Fruit fly (Drosophila melanogaster) whole organism, embryonic: Measurements from ENCODE around the gene gro.

Source experiments
- Atf3 ChIP-seq: fragments of 200-800 bp; sonication (Bioruptor generic); optimal IDR thresholded peaks from 3 replicates; lab custom pipeline; 2016; ENCODE audit warnings: missing biosample characterization, missing genetic modification characterization
- B-H1 ChIP-seq: fragments of 200-800 bp; sonication (Bioruptor generic); IDR thresholded peaks from 3 replicates; pipeline ENCODE4 v1.3.6; 2022; ENCODE audit warnings: missing biosample characterization, missing genetic modification characterization
- BEAF-32 ChIP-seq: fragments of 200-800 bp; sonication (Bioruptor generic); optimal IDR thresholded peaks from 3 replicates; lab custom pipeline; 2017; ENCODE audit warnings: missing biosample characterization, missing genetic modification characterization, mild to moderate bottlenecking, moderate library complexity, missing genetic modification reagents
- CG10267 ChIP-seq: fragments of 200-800 bp; sonication (Bioruptor generic); optimal IDR thresholded peaks from 2 replicates; lab custom pipeline; 2018; ENCODE audit warnings: missing biosample characterization, mild to moderate bottlenecking, missing genetic modification characterization, moderate library complexity
- CG10565 ChIP-seq: fragments of 200-800 bp; sonication (Bioruptor generic); optimal IDR thresholded peaks from 3 replicates; lab custom pipeline; 2016; ENCODE audit warnings: missing biosample characterization, mild to moderate bottlenecking, missing genetic modification characterization
- CG11723 ChIP-seq: fragments of 200-800 bp; sonication (Bioruptor generic); optimal IDR thresholded peaks from 2 replicates; lab custom pipeline; 2017; ENCODE audit warnings: missing biosample characterization, mild to moderate bottlenecking, missing genetic modification characterization
- CG12744 ChIP-seq: fragments of 200-800 bp; sonication (Bioruptor generic); optimal IDR thresholded peaks from 2 replicates; lab custom pipeline; 2016; ENCODE audit warnings: missing biosample characterization, missing genetic modification characterization
- CG13123 ChIP-seq: fragments of 200-800 bp; sonication (Bioruptor generic); optimal IDR thresholded peaks from 2 replicates; lab custom pipeline; 2016; ENCODE audit warnings: missing biosample characterization, missing genetic modification characterization
- CG13894 ChIP-seq: fragments of 200-800 bp; sonication (Bioruptor generic); optimal IDR thresholded peaks from 3 replicates; lab custom pipeline; 2018; ENCODE audit warnings: missing biosample characterization, mild to moderate bottlenecking, missing genetic modification characterization, moderate library complexity
- CG14965 ChIP-seq: fragments of 200-800 bp; sonication (Bioruptor generic); optimal IDR thresholded peaks from 2 replicates; lab custom pipeline; 2016; ENCODE audit warnings: missing biosample characterization, missing genetic modification characterization, borderline replicate concordance
- CG15479 ChIP-seq: fragments of 200-800 bp; sonication (Bioruptor generic); optimal IDR thresholded peaks from 3 replicates; lab custom pipeline; 2019; ENCODE audit warnings: missing biosample characterization, mild to moderate bottlenecking, missing genetic modification characterization, moderate library complexity
- CG1603 ChIP-seq: fragments of 200-800 bp; sonication (Bioruptor generic); optimal IDR thresholded peaks from 2 replicates; lab custom pipeline; 2019; ENCODE audit warnings: missing biosample characterization, mild to moderate bottlenecking, missing genetic modification characterization, moderate library complexity
- CG18011 ChIP-seq: fragments of 200-800 bp; sonication (Bioruptor generic); optimal IDR thresholded peaks from 2 replicates; lab custom pipeline; 2017; ENCODE audit warnings: missing biosample characterization, missing genetic modification characterization, mild to moderate bottlenecking, moderate library complexity, missing genotype
- CG18764 ChIP-seq: fragments of 200-800 bp; sonication (Bioruptor generic); optimal IDR thresholded peaks from 3 replicates; lab custom pipeline; 2016; ENCODE audit warnings: missing biosample characterization, missing genetic modification characterization
- CG2129 ChIP-seq: fragments of 200-800 bp; sonication (Bioruptor generic); IDR thresholded peaks from 2 replicates; pipeline ENCODE4 v1.3.6; 2022; ENCODE audit warnings: missing biosample characterization, missing genetic modification characterization; ENCODE audit not compliant: partially characterized antibody
- CG31441 ChIP-seq: fragments of 200-800 bp; sonication (Bioruptor generic); IDR thresholded peaks from 2 replicates; pipeline ENCODE4 v1.3.6; 2022; ENCODE audit warnings: missing biosample characterization, missing genetic modification characterization
- CG4617 ChIP-seq: fragments of 200-800 bp; sonication (Bioruptor generic); optimal IDR thresholded peaks from 3 replicates; lab custom pipeline; 2016; ENCODE audit warnings: missing biosample characterization, missing genetic modification characterization, borderline replicate concordance
- CG5180 ChIP-seq: fragments of 200-800 bp; sonication (Bioruptor generic); optimal IDR thresholded peaks from 3 replicates; lab custom pipeline; 2017; ENCODE audit warnings: missing biosample characterization, missing genetic modification characterization, mild to moderate bottlenecking, moderate library complexity, missing genetic modification reagents
- CG6254 ChIP-seq: fragments of 200-800 bp; sonication (Bioruptor generic); optimal IDR thresholded peaks from 3 replicates; lab custom pipeline; 2017; ENCODE audit warnings: mild to moderate bottlenecking, missing biosample characterization, missing genetic modification reagents, missing genetic modification characterization
- CG9727 ChIP-seq: fragments of 200-800 bp; sonication (Bioruptor generic); optimal IDR thresholded peaks from 3 replicates; lab custom pipeline; 2017; ENCODE audit warnings: missing biosample characterization, mild to moderate bottlenecking, missing genetic modification characterization
- Dbx ChIP-seq: fragments of 200-800 bp; sonication (Bioruptor generic); IDR thresholded peaks from 3 replicates; pipeline ENCODE4 v1.3.6; 2022; ENCODE audit warnings: missing biosample characterization, missing genetic modification characterization
- Dek ChIP-seq: fragments of 200-800 bp; sonication (Bioruptor generic); optimal IDR thresholded peaks from 3 replicates; lab custom pipeline; 2019; ENCODE audit warnings: missing biosample characterization, mild to moderate bottlenecking, missing genetic modification characterization, moderate library complexity
- Dip2 ChIP-seq: fragments of 200-800 bp; sonication (Bioruptor generic); IDR thresholded peaks from 2 replicates; pipeline ENCODE4 v1.3.6; 2022; ENCODE audit warnings: missing biosample characterization, missing genetic modification characterization
- ERR ChIP-seq: fragments of 200-800 bp; sonication (Bioruptor generic); optimal IDR thresholded peaks from 2 replicates; lab custom pipeline; 2016; ENCODE audit warnings: missing biosample characterization, missing genetic modification characterization
- Gug ChIP-seq: fragments of 200-800 bp; sonication (Bioruptor generic); IDR thresholded peaks from 4 replicates; pipeline ENCODE4 v1.3.6; 2022; ENCODE audit warnings: missing biosample characterization, missing genetic modification characterization
- HmgD ChIP-seq: fragments of 200-800 bp; sonication (Bioruptor generic); optimal IDR thresholded peaks from 3 replicates; lab custom pipeline; 2016; ENCODE audit warnings: missing biosample characterization, missing genetic modification characterization
- Lhr ChIP-seq: fragments of 200-800 bp; sonication (Bioruptor generic); optimal IDR thresholded peaks from 3 replicates; lab custom pipeline; 2017; ENCODE audit warnings: mild to moderate bottlenecking, missing biosample characterization, missing genetic modification reagents, missing genetic modification characterization
- MBD-R2 ChIP-seq: fragments of 200-800 bp; sonication (Bioruptor generic); IDR thresholded peaks from 2 replicates; pipeline ENCODE4 v1.3.6; 2022; ENCODE audit warnings: missing biosample characterization, missing genetic modification characterization
- Side ChIP-seq: fragments of 200-800 bp; sonication (Bioruptor generic); optimal IDR thresholded peaks from 2 replicates; lab custom pipeline; 2016; ENCODE audit warnings: missing biosample characterization, missing genetic modification characterization
- Spps ChIP-seq: fragments of 200-800 bp; sonication (Bioruptor generic); optimal IDR thresholded peaks from 2 replicates; lab custom pipeline; 2018; ENCODE audit warnings: missing biosample characterization, mild to moderate bottlenecking, missing genetic modification characterization
- TFAM ChIP-seq: fragments of 200-800 bp; sonication (Bioruptor generic); optimal IDR thresholded peaks from 2 replicates; lab custom pipeline; 2017; ENCODE audit warnings: missing biosample characterization, missing genetic modification characterization, inconsistent platforms
- Taf1 ChIP-seq: fragments of 200-800 bp; sonication (Bioruptor generic); IDR thresholded peaks from 2 replicates; pipeline ENCODE4 v1.3.6; 2022; ENCODE audit warnings: missing biosample characterization, missing genetic modification characterization
- Usf ChIP-seq: fragments of 200-800 bp; sonication (Bioruptor generic); optimal IDR thresholded peaks from 2 replicates; lab custom pipeline; 2017; ENCODE audit warnings: missing genotype, missing biosample characterization, missing genetic modification characterization
- ci ChIP-seq: fragments of 200-800 bp; sonication (Bioruptor generic); IDR thresholded peaks from 3 replicates; pipeline ENCODE4 v1.3.6; 2022; ENCODE audit warnings: missing biosample characterization, missing genetic modification characterization
- esg ChIP-seq: fragments of 200-800 bp; sonication (Bioruptor generic); conservative IDR thresholded peaks from 2 replicates; pipeline ENCODE4 v1.3.6; 2022; ENCODE audit warnings: missing biosample characterization, missing genetic modification characterization
- ftz-f1 ChIP-seq: fragments of 200-800 bp; sonication (Bioruptor generic); optimal IDR thresholded peaks from 2 replicates; lab custom pipeline; 2016; ENCODE audit warnings: missing biosample characterization, missing genetic modification characterization
- gcm2 ChIP-seq: fragments of 200-800 bp; sonication (Bioruptor generic); optimal IDR thresholded peaks from 2 replicates; lab custom pipeline; 2016; ENCODE audit warnings: missing biosample characterization, missing genetic modification characterization
- jigr1 ChIP-seq: fragments of 200-800 bp; sonication (Bioruptor generic); IDR thresholded peaks from 3 replicates; pipeline ENCODE4 v1.3.6; 2022; ENCODE audit warnings: missing biosample characterization, missing genetic modification characterization
- odd ChIP-seq: fragments of 200-800 bp; sonication (Bioruptor generic); optimal IDR thresholded peaks from 2 replicates; lab custom pipeline; 2017; ENCODE audit warnings: missing biosample characterization, mild to moderate bottlenecking, missing genetic modification characterization
- org-1 ChIP-seq: fragments of 200-800 bp; sonication (Bioruptor generic); optimal IDR thresholded peaks from 2 replicates; lab custom pipeline; 2017; ENCODE audit warnings: missing biosample characterization, missing genetic modification characterization
- pho ChIP-seq: fragments of 200-800 bp; sonication (Bioruptor generic); optimal IDR thresholded peaks from 2 replicates; lab custom pipeline; 2016; ENCODE audit warnings: missing biosample characterization, missing genetic modification characterization
- ranshi ChIP-seq: fragments of 200-800 bp; sonication (Bioruptor generic); IDR thresholded peaks from 2 replicates; pipeline ENCODE4 v1.3.6; 2022; ENCODE audit warnings: missing biosample characterization, missing genetic modification characterization
- sc ChIP-seq, 3 experiments: fragments of >200 bp in 2 of 3; fragments of 200-800 bp in 1 of 3; sonication (Bioruptor generic) in 1 of 3; optimal IDR thresholded peaks; 2 replicates in 2 of 3; 3 replicates in 1 of 3; lab custom pipeline; 2017; ENCODE audit warnings: mild to moderate bottlenecking in 1 of 3, missing biosample characterization in 1 of 3, missing genetic modification characterization in 1 of 3, missing genetic modification reagents in 1 of 3
- sens-2 ChIP-seq: fragments of 200-800 bp; sonication (Bioruptor generic); IDR thresholded peaks from 2 replicates; pipeline ENCODE4 v1.3.6; 2022; ENCODE audit warnings: missing biosample characterization, missing genetic modification characterization
- sna ChIP-seq: fragments of 200-800 bp; sonication (Bioruptor generic); IDR thresholded peaks from 2 replicates; pipeline ENCODE4 v1.3.6; 2022; ENCODE audit warnings: missing biosample characterization, missing genetic modification characterization; ENCODE audit not compliant: partially characterized antibody
- ssp ChIP-seq: fragments of 200-800 bp; sonication (Bioruptor generic); IDR thresholded peaks from 2 replicates; pipeline ENCODE4 v1.3.6; 2022; ENCODE audit warnings: missing biosample characterization, missing genetic modification characterization
- trem ChIP-seq: fragments of 200-800 bp; optimal IDR thresholded peaks from 3 replicates; lab custom pipeline; 2019; ENCODE audit warnings: missing biosample characterization, mild to moderate bottlenecking, missing genetic modification characterization, moderate library complexity
- vvl ChIP-seq: fragments of 200-800 bp; sonication (Bioruptor generic); IDR thresholded peaks from 2 replicates; pipeline ENCODE4 v1.3.6; 2022; ENCODE audit warnings: missing biosample characterization, missing genetic modification characterization

Gene gro

dm6 chr3R:26041417-26042101 lies at the start of gene gro:
gro (plus strand) TSS chr3R:26041736.
- TF ChIP-seq ranshi (GFP tag; lab: Robert Waterston, UW) (peak; percentile 75), sc (optimal IDR thresholded peaks at IDR 0.05; lab: Kevin White, UChicago) (no peak), sc (GFP tag; optimal IDR thresholded peaks at IDR 0.05; lab: Kevin White, UChicago) (no peak), org-1 (GFP tag; lab: Kevin White, UChicago) (no peak), Lhr (peak; percentile 84), CG10565 (GFP tag; lab: Kevin White, UChicago) (no peak), Taf1 (GFP tag; lab: Robert Waterston, UW) (0 out of 2 replicates have a peak, but pooled peaks have one; percentile 50), CG14965 (GFP tag; lab: Kevin White, UChicago) (no peak), CG12744 (peak; percentile 65), CG18011 (GFP tag; lab: Kevin White, UChicago) (peak; percentile 43), Dbx (GFP tag; lab: Robert Waterston, UW) (peak; percentile 85), CG18764 (GFP tag; lab: Kevin White, UChicago) (peak; percentile 55), CG11723 (GFP tag; lab: Kevin White, UChicago) (peak; percentile 70), TFAM (GFP tag; lab: Kevin White, UChicago) (no peak), Side (GFP tag; lab: Kevin White, UChicago) (peak; percentile 69), BEAF-32 (GFP tag; lab: Kevin White, UChicago) (peak; percentile 74), Usf (no peak), ci (peak; percentile 86), CG1603 (tag; lab: Kevin White, UChicago) (peak; percentile 87), CG10267 (tag; lab: Kevin White, UChicago) (peak; percentile 100), CG5180 (GFP tag; lab: Kevin White, UChicago) (peak; percentile 25), Dip2 (no peak), MBD-R2 (GFP tag; lab: Robert Waterston, UW) (peak; percentile 67), ssp (GFP tag; lab: Robert Waterston, UW) (peak; percentile 45), vvl (GFP tag; lab: Robert Waterston, UW) (peak; percentile 88), CG31441 (GFP tag; lab: Robert Waterston, UW) (no peak), sens-2 (GFP tag; lab: Robert Waterston, UW) (0 out of 2 replicates have a peak, but pooled peaks have one; percentile 6), ftz-f1 (GFP tag; lab: Kevin White, UChicago) (no peak), gcm2 (GFP tag; lab: Kevin White, UChicago) (no peak), HmgD (GFP tag; lab: Kevin White, UChicago) (peak; percentile 68), CG9727 (GFP tag; lab: Kevin White, UChicago) (peak; percentile 51), sna (GFP tag; lab: Robert Waterston, UW) (peak; percentile 82; the same call in 1 of the 2 replicates), odd (GFP tag; lab: Kevin White, UChicago) (no peak), pho (peak; percentile 79), esg (GFP tag; lab: Robert Waterston, UW) (peak; percentile 52; the same call in 1 of the 2 replicates), CG13123 (GFP tag; lab: Kevin White, UChicago) (peak; percentile 49), jigr1 (GFP tag; lab: Robert Waterston, UW) (no peak), ERR (peak; percentile 65), B-H1 (peak; percentile 37; the same call in 2 of the 3 replicates), CG15479 (GFP tag; lab: Kevin White, UChicago) (peak; percentile 81), Spps (tag; lab: Kevin White, UChicago) (peak; percentile 30), CG13894 (tag; lab: Kevin White, UChicago) (peak; percentile 72), Dek (peak; percentile 47), trem (tag; lab: Kevin White, UChicago) (peak; percentile 86), Gug (GFP tag; lab: Robert Waterston, UW) (peak; percentile 55; the same call in 3 of the 4 replicates), CG4617 (GFP tag; lab: Kevin White, UChicago) (peak; percentile 86), CG2129 (GFP tag; lab: Robert Waterston, UW) (no peak), CG6254 (peak; percentile 19), Atf3 (GFP tag; lab: Kevin White, UChicago) (peak; percentile 56)
